Worm (Caenorhabditis elegans) whole organism, mixed stage, embryonic: Measurements from ENCODE around the gene twk-4.

Source experiments
- ceh-39 ChIP-seq: fragments of 150-350 bp; optimal IDR thresholded peaks from 2 replicates; lab custom pipeline; 2014; ENCODE audit warnings: missing biosample characterization, missing genetic modification characterization
- lin-13 ChIP-seq: fragments of 150-350 bp; optimal IDR thresholded peaks from 2 replicates; lab custom pipeline; 2014; ENCODE audit warnings: missing biosample characterization, missing genetic modification characterization
- sem-2 ChIP-seq: fragments of 200-800 bp; sonication (Bioruptor generic); optimal IDR thresholded peaks from 2 replicates; lab custom pipeline; 2018; ENCODE audit warnings: mild to moderate bottlenecking, missing genetic modification characterization, missing compliant biosample characterization
- snpc-4 ChIP-seq: fragments of 150-350 bp; optimal IDR thresholded peaks from 2 replicates; lab custom pipeline; 2014; ENCODE audit warnings: missing biosample characterization, missing genetic modification characterization
- unc-39 ChIP-seq: fragments of 150-350 bp; optimal IDR thresholded peaks from 2 replicates; lab custom pipeline; 2014; ENCODE audit warnings: missing biosample characterization, missing genetic modification characterization

DNA sequence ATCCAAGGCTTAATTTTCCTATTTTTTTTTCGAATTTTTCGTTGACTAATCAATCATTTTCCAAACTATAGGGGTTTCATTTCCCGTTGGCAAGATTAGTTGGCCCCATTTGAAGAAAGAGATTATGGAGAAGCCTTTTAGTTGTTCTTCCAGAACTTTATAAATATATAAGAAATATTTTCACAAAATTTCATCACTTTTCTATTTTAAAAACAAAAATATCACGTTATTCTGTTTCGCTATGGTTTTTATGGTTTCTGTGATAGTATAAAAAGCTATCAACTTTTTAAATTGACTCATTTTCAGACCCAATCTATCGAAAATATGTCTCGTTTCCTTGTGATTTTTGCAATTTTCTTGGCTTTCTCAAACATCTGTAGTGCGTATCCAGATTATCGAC lies 58.2 kb downstream of the twk-4 start, which contains the start of gene nlp-78:
- TF ChIP-seq unc-39 (tag; lab: Kevin White, UChicago) (no peak), sem-2 (GFP tag; lab: Kevin White, UChicago) (no peak), ceh-39 (tag; lab: Kevin White, UChicago) (no peak), lin-13 (no peak), snpc-4 (tag; lab: Kevin White, UChicago) (no peak)
